Worm (Caenorhabditis elegans): ENCODE data around the gene srx-114.

ce11 chrII:5398779-5399178 lies 34.2 kb downstream of the srx-114 start, which contains the start of gene fbxl-3:
- TF ChIP-seq rbr-2 (tag; optimal IDR thresholded peaks at IDR 0.05) (no peak), unc-62 (GFP tag; optimal IDR thresholded peaks at IDR 0.05 in 1 of 2) (no peak), unc-62 (tag; optimal IDR thresholded peaks at IDR 0.05) (no peak), ztf-7 (tag; optimal IDR thresholded peaks at IDR 0.05) (no peak)
